Fruit fly (Drosophila melanogaster) whole organism, embryonic: Measurements from ENCODE around the gene CG32712.

Experiments
- Asciz ChIP-seq: fragments of 200-800 bp; sonication (Bioruptor generic); optimal IDR thresholded peaks from 2 replicates; lab custom pipeline; 2017; ENCODE audit warnings: missing biosample characterization, mild to moderate bottlenecking, missing genetic modification characterization, missing genetic modification reagents
- Bgb ChIP-seq: fragments of 200-800 bp; sonication (Bioruptor generic); IDR thresholded peaks from 2 replicates; pipeline ENCODE4 v1.3.6; 2022; ENCODE audit warnings: missing biosample characterization, missing genetic modification characterization; ENCODE audit not compliant: partially characterized antibody
- CG10274 ChIP-seq: fragments of 200-800 bp; sonication (Bioruptor generic); optimal IDR thresholded peaks from 3 replicates; lab custom pipeline; 2017; ENCODE audit warnings: missing biosample characterization, mild to moderate bottlenecking, missing genetic modification characterization
- CG10366 ChIP-seq: fragments of 200-800 bp; sonication (Bioruptor generic); IDR thresholded peaks from 2 replicates; pipeline ENCODE4 v1.3.6; 2022; ENCODE audit warnings: missing biosample characterization, missing genetic modification characterization
- CG10462 ChIP-seq: fragments of 200-800 bp; sonication (Bioruptor generic); optimal IDR thresholded peaks from 2 replicates; lab custom pipeline; 2016; ENCODE audit warnings: missing biosample characterization, missing genetic modification characterization
- CG10565 ChIP-seq: fragments of 200-800 bp; sonication (Bioruptor generic); optimal IDR thresholded peaks from 3 replicates; lab custom pipeline; 2016; ENCODE audit warnings: missing biosample characterization, mild to moderate bottlenecking, missing genetic modification characterization
- CG12744 ChIP-seq: fragments of 200-800 bp; sonication (Bioruptor generic); optimal IDR thresholded peaks from 2 replicates; lab custom pipeline; 2016; ENCODE audit warnings: missing biosample characterization, missing genetic modification characterization
- CG13775 ChIP-seq: fragments of 200-800 bp; sonication (Bioruptor generic); optimal IDR thresholded peaks from 3 replicates; lab custom pipeline; 2017; ENCODE audit warnings: missing biosample characterization, mild to moderate bottlenecking, missing genetic modification characterization
- CG14710 ChIP-seq: fragments of 200-800 bp; sonication (Bioruptor generic); optimal IDR thresholded peaks from 3 replicates; lab custom pipeline; 2019; ENCODE audit warnings: missing biosample characterization, mild to moderate bottlenecking, missing genetic modification characterization, moderate library complexity
- CG14860 ChIP-seq: fragments of 200-800 bp; sonication (Bioruptor generic); IDR thresholded peaks from 3 replicates; pipeline ENCODE4 v1.3.6; 2022; ENCODE audit warnings: missing biosample characterization, missing genetic modification characterization; ENCODE audit not compliant: partially characterized antibody
- CG1832 ChIP-seq: fragments of 200-800 bp; sonication (Bioruptor generic); optimal IDR thresholded peaks from 2 replicates; lab custom pipeline; 2017; ENCODE audit warnings: missing biosample characterization, mild to moderate bottlenecking, missing genetic modification characterization, inconsistent platforms
- CG30020 ChIP-seq: fragments of 200-800 bp; optimal IDR thresholded peaks from 2 replicates; lab custom pipeline; 2019; ENCODE audit warnings: missing biosample characterization, mild to moderate bottlenecking, missing genetic modification characterization, moderate library complexity
- CG32772 ChIP-seq: fragments of 200-800 bp; sonication (Bioruptor generic); IDR thresholded peaks from 2 replicates; pipeline ENCODE4 v1.3.6; 2022; ENCODE audit warnings: missing biosample characterization, missing genetic modification characterization
- CG3281 ChIP-seq: fragments of 200-800 bp; sonication (Bioruptor generic); optimal IDR thresholded peaks from 3 replicates; lab custom pipeline; 2017; ENCODE audit warnings: missing biosample characterization, mild to moderate bottlenecking, missing genetic modification characterization
- CG4404 ChIP-seq: fragments of 200-800 bp; sonication (Bioruptor generic); IDR thresholded peaks from 2 replicates; pipeline ENCODE4 v1.3.6; 2022; ENCODE audit warnings: missing biosample characterization, missing genetic modification characterization
- CG6683 ChIP-seq: fragments of 200-800 bp; sonication (Bioruptor generic); optimal IDR thresholded peaks from 2 replicates; lab custom pipeline; 2017; ENCODE audit warnings: missing biosample characterization, mild to moderate bottlenecking, missing genetic modification characterization, missing genetic modification reagents
- D ChIP-seq, 2 experiments: fragments of 200-800 bp in 1 of 2; fragments of >200 bp in 1 of 2; sonication (Bioruptor generic) in 1 of 2; optimal IDR thresholded peaks; 2 replicates in 1 of 2; 3 replicates in 1 of 2; lab custom pipeline; 2017; ENCODE audit warnings: mild to moderate bottlenecking in 1 of 2, missing biosample characterization in 1 of 2, missing genetic modification characterization in 1 of 2, missing genetic modification reagents in 1 of 2
- Dfd ChIP-seq, 2 experiments: fragments of >200 bp; optimal IDR thresholded peaks; 2 replicates each; lab custom pipeline; 2017; ENCODE audit warnings: missing biosample characterization in 2 of 2, missing genetic modification characterization in 2 of 2
- ERR ChIP-seq: fragments of 200-800 bp; sonication (Bioruptor generic); optimal IDR thresholded peaks from 2 replicates; lab custom pipeline; 2016; ENCODE audit warnings: missing biosample characterization, missing genetic modification characterization
- Elba2 ChIP-seq: fragments of 200-800 bp; sonication (Bioruptor generic); optimal IDR thresholded peaks from 3 replicates; lab custom pipeline; 2016; ENCODE audit warnings: missing biosample characterization, missing genetic modification characterization
- Fer1 ChIP-seq: fragments of 200-800 bp; sonication (Bioruptor generic); optimal IDR thresholded peaks from 2 replicates; lab custom pipeline; 2017; ENCODE audit warnings: missing biosample characterization, mild to moderate bottlenecking, missing genetic modification characterization
- Fer3 ChIP-seq: fragments of 200-800 bp; sonication (Bioruptor generic); optimal IDR thresholded peaks from 2 replicates; lab custom pipeline; 2018; ENCODE audit warnings: missing biosample characterization, mild to moderate bottlenecking, missing genetic modification characterization, moderate library complexity
- H15 ChIP-seq: fragments of 200-800 bp; sonication (Bioruptor generic); IDR thresholded peaks from 3 replicates; pipeline ENCODE4 v1.3.6; 2022; ENCODE audit warnings: missing biosample characterization, missing genetic modification characterization
- HLH3B ChIP-seq: fragments of 200-800 bp; sonication (Bioruptor generic); IDR thresholded peaks from 2 replicates; pipeline ENCODE4 v1.3.6; 2022; ENCODE audit warnings: missing biosample characterization, missing genetic modification characterization
- Mrtf ChIP-seq: fragments of 200-800 bp; sonication (Bioruptor generic); IDR thresholded peaks from 3 replicates; pipeline ENCODE4 v1.3.6; 2022; ENCODE audit warnings: missing biosample characterization, missing genetic modification characterization
- Optix ChIP-seq: fragments of 200-800 bp; sonication (Bioruptor generic); IDR thresholded peaks from 3 replicates; pipeline ENCODE4 v1.3.6; 2022; ENCODE audit warnings: missing biosample characterization, missing genetic modification characterization
- Spps ChIP-seq: fragments of 200-800 bp; sonication (Bioruptor generic); optimal IDR thresholded peaks from 2 replicates; lab custom pipeline; 2018; ENCODE audit warnings: missing biosample characterization, mild to moderate bottlenecking, missing genetic modification characterization
- ac ChIP-seq: fragments of 200-800 bp; sonication (Bioruptor generic); optimal IDR thresholded peaks from 3 replicates; lab custom pipeline; 2017; ENCODE audit warnings: missing biosample characterization, mild to moderate bottlenecking, missing genetic modification characterization
- az2 ChIP-seq: fragments of 200-800 bp; sonication (Bioruptor generic); optimal IDR thresholded peaks from 3 replicates; lab custom pipeline; 2016; ENCODE audit warnings: missing biosample characterization, missing genetic modification characterization
- chn ChIP-seq: fragments of 200-800 bp; sonication (Bioruptor generic); optimal IDR thresholded peaks from 2 replicates; lab custom pipeline; 2016; ENCODE audit warnings: missing biosample characterization, missing genetic modification characterization
- crol ChIP-seq: fragments of 200-800 bp; sonication (Bioruptor generic); IDR thresholded peaks from 2 replicates; pipeline ENCODE4 v1.3.6; 2022; ENCODE audit warnings: missing biosample characterization, missing genetic modification characterization
- en ChIP-seq: fragments of 200-800 bp; sonication (Bioruptor generic); optimal IDR thresholded peaks from 2 replicates; lab custom pipeline; 2016; ENCODE audit warnings: missing biosample characterization, missing genetic modification characterization
- exex ChIP-seq: fragments of 200-800 bp; sonication (Bioruptor generic); optimal IDR thresholded peaks from 4 replicates; lab custom pipeline; 2018; ENCODE audit warnings: missing biosample characterization, mild to moderate bottlenecking, missing genetic modification characterization, moderate library complexity
- fd96Cb ChIP-seq: fragments of 200-800 bp; sonication (Bioruptor generic); optimal IDR thresholded peaks from 2 replicates; lab custom pipeline; 2018; ENCODE audit warnings: missing biosample characterization, mild to moderate bottlenecking, missing genetic modification characterization, moderate library complexity
- lbe ChIP-seq: fragments of 200-800 bp; sonication (Bioruptor generic); optimal IDR thresholded peaks from 2 replicates; lab custom pipeline; 2016; ENCODE audit warnings: missing biosample characterization, mild to moderate bottlenecking, missing genetic modification characterization
- pan ChIP-seq, 4 experiments: fragments of >200 bp in 3 of 4; fragments of 200-800 bp in 1 of 4; sonication (Bioruptor generic) in 1 of 4; optimal IDR thresholded peaks in 3 of 4; IDR thresholded peaks in 1 of 4; 2 replicates each; pipeline versions ENCODE4 v1.3.6 to Lab custom; 2017 to 2022; ENCODE audit warnings: missing biosample characterization in 2 of 4, missing genetic modification characterization in 2 of 4, mixed read lengths in 1 of 4
- pnt ChIP-seq: fragments of 200-800 bp; sonication (Bioruptor generic); optimal IDR thresholded peaks from 3 replicates; lab custom pipeline; 2016; ENCODE audit warnings: missing biosample characterization, missing genetic modification characterization
- pzg ChIP-seq: fragments of 200-800 bp; sonication (Bioruptor generic); optimal IDR thresholded peaks from 3 replicates; lab custom pipeline; 2018; ENCODE audit warnings: missing biosample characterization, mild to moderate bottlenecking, missing genetic modification characterization, moderate library complexity
- ranshi ChIP-seq: fragments of 200-800 bp; sonication (Bioruptor generic); IDR thresholded peaks from 2 replicates; pipeline ENCODE4 v1.3.6; 2022; ENCODE audit warnings: missing biosample characterization, missing genetic modification characterization
- seq ChIP-seq: fragments of 200-800 bp; sonication (Bioruptor generic); IDR thresholded peaks from 2 replicates; pipeline ENCODE4 v1.3.6; 2022; ENCODE audit warnings: missing biosample characterization, missing genetic modification characterization
- sim ChIP-seq: fragments of 200-800 bp; sonication (Bioruptor generic); IDR thresholded peaks from 2 replicates; pipeline ENCODE4 v1.3.6; 2022; ENCODE audit warnings: missing biosample characterization, missing genetic modification characterization
- slp2 ChIP-seq: fragments of 200-800 bp; sonication (Bioruptor generic); optimal IDR thresholded peaks from 2 replicates; lab custom pipeline; 2016; ENCODE audit warnings: missing biosample characterization, missing genetic modification characterization
- so ChIP-seq: fragments of 200-800 bp; sonication (Bioruptor generic); IDR thresholded peaks from 3 replicates; pipeline ENCODE4 v1.3.6; 2022; ENCODE audit warnings: missing biosample characterization, missing genetic modification characterization
- sr ChIP-seq: fragments of 200-800 bp; sonication (Bioruptor generic); IDR thresholded peaks from 3 replicates; pipeline ENCODE4 v1.3.6; 2022; ENCODE audit warnings: missing biosample characterization, missing genetic modification characterization
- sug ChIP-seq: fragments of 200-800 bp; optimal IDR thresholded peaks from 2 replicates; lab custom pipeline; 2019; ENCODE audit warnings: missing biosample characterization, mild to moderate bottlenecking, missing genetic modification characterization, moderate library complexity
- trh ChIP-seq: fragments of 200-800 bp; sonication (Bioruptor generic); optimal IDR thresholded peaks from 2 replicates; lab custom pipeline; 2016; ENCODE audit warnings: missing biosample characterization, missing genetic modification characterization
- yki ChIP-seq: fragments of >200 bp; optimal IDR thresholded peaks from 3 replicates; lab custom pipeline; 2018
- zen ChIP-seq: fragments of 200-800 bp; sonication (Bioruptor generic); optimal IDR thresholded peaks from 3 replicates; lab custom pipeline; 2018; ENCODE audit warnings: missing biosample characterization, mild to moderate bottlenecking, missing genetic modification characterization, moderate library complexity

The CG32712 gene

DNA sequence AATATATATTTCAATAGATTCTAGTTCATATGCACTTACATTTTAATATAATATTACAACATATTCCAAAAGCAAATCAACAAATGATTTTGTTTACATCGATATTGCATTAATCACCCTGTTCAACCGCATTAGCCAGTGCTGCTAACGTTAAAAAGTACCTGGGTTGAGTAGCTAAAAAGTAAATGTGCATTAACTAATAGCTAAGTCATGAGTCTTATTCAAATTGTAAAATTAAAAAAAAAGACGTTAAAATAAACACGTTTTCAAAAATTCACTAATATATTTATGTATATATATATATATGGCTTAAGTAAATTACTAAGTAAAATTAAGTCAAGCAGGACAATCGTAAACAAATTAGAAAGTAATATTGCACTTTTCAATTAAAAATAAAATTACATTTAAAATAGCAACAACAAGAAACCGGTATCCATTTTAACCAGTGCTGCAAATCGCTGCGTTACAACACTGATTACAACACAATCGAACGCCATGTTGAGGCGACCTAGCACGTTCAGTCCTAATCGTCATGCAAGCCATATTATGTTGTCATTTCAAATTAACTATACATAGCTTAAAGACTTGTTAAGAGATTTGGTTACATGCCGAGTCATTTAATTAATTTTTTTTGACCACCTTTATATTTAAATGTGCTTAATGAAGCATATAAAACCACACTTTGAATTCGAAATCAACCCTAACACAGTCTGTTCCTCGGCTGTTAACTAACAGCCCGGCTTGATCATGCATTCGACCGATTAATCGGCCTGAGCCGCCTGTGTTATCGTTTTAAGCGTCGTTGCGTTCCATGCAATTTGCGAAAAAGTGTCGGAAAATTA lies 35.2 kb downstream of the CG32712 start, which contains the start of gene CG10555 (continued):
- TF ChIP-seq sim (peak; percentile 81), pzg (GFP tag; lab: Kevin White, UChicago) (peak; percentile 45), seq (peak; percentile 80), Fer1 (GFP tag; lab: Kevin White, UChicago) (peak; percentile 72), CG30020 (peak; percentile 84), CG14860 (GFP tag; lab: Robert Waterston, UW) (peak; percentile 81), chn (GFP tag; lab: Kevin White, UChicago) (peak; percentile 93), sug (peak; percentile 73), CG10462 (GFP tag; lab: Kevin White, UChicago) (peak; percentile 74), az2 (GFP tag; lab: Kevin White, UChicago) (peak; percentile 75), crol (GFP tag; lab: Robert Waterston, UW) (no peak), ranshi (peak; percentile 84), Dfd (GFP tag; optimal IDR thresholded peaks at IDR 0.05; lab: Kevin White, UChicago) (no peak), fd96Cb (tag; lab: Kevin White, UChicago) (peak; percentile 80), yki (lab: Kevin White, UChicago) (no peak), lbe (GFP tag; lab: Kevin White, UChicago) (peak; percentile 57), Asciz (GFP tag; lab: Kevin White, UChicago) (no peak), ac (GFP tag; lab: Kevin White, UChicago) (peak; percentile 28), CG10274 (GFP tag; lab: Kevin White, UChicago) (peak; percentile 58), CG10366 (GFP tag; lab: Robert Waterston, UW) (peak; percentile 91), so (GFP tag; lab: Robert Waterston, UW) (peak; percentile 81; the same call in 2 of the 3 replicates), CG13775 (GFP tag; lab: Kevin White, UChicago) (peak; percentile 94), D (optimal IDR thresholded peaks at IDR 0.05; lab: Kevin White, UChicago) (no peak), D (GFP tag; optimal IDR thresholded peaks at IDR 0.05; lab: Kevin White, UChicago) (peak; percentile 71), exex (tag; lab: Kevin White, UChicago) (peak; percentile 36), trh (GFP tag; lab: Kevin White, UChicago) (no peak), Optix (GFP tag; lab: Robert Waterston, UW) (peak; percentile 93), CG32772 (peak; percentile 89), slp2 (GFP tag; lab: Kevin White, UChicago) (peak; percentile 79), CG6683 (GFP tag; lab: Kevin White, UChicago) (peak; percentile 32), Mrtf (GFP tag; lab: Robert Waterston, UW) (peak; percentile 84), H15 (peak; percentile 87), en (GFP tag; lab: Kevin White, UChicago) (peak; percentile 64), CG14710 (tag; lab: Kevin White, UChicago) (peak; percentile 85), CG3281 (GFP tag; lab: Kevin White, UChicago) (peak; percentile 63), Spps (no peak), Fer3 (peak; percentile 81), CG1832 (no peak), pan (optimal IDR thresholded peaks at IDR 0.05; lab: Kevin White, UChicago) (no peak), pan (GFP tag; optimal IDR thresholded peaks at IDR 0.05 in 1 of 2, IDR thresholded peaks at IDR 0.05 in 1 of 2) (peak in 1 of 2 experiments; percentile 89), CG10565 (GFP tag; lab: Kevin White, UChicago) (peak; percentile 81), pnt (peak; percentile 67), HLH3B (peak; percentile 86), Elba2 (GFP tag; lab: Kevin White, UChicago) (peak; percentile 61), Bgb (GFP tag; lab: Robert Waterston, UW) (peak; percentile 80), ERR (GFP tag; lab: Kevin White, UChicago) (no peak), CG12744 (GFP tag; lab: Kevin White, UChicago) (peak; percentile 83), sr (GFP tag; lab: Robert Waterston, UW) (no peak; the same call in 1 of the 3 replicates), zen (tag; lab: Kevin White, UChicago) (peak; percentile 97), CG4404 (GFP tag; lab: Robert Waterston, UW) (peak; percentile 93)
